Worm (Caenorhabditis elegans) whole organism, young adult: ENCODE data around the gene mtrf-1L.

ENCODE experiments used
- B0035.1 ChIP-seq: sonication (generic microtip); optimal IDR thresholded peaks from 2 replicates; lab custom pipeline; 2016; ENCODE audit warnings: missing genetic modification characterization, mild to moderate bottlenecking, missing compliant biosample characterization, missing genotype, missing genetic modification reagents
- F22D6.2 ChIP-seq: sonication (generic microtip); optimal IDR thresholded peaks from 2 replicates; lab custom pipeline; 2016; ENCODE audit warnings: mild to moderate bottlenecking, missing genetic modification characterization, missing compliant biosample characterization
- K11D2.4 ChIP-seq: fragments of 200-800 bp; sonication (Bioruptor generic); IDR thresholded peaks from 2 replicates; pipeline ENCODE4 v1.3.6; 2022; ENCODE audit warnings: missing genetic modification reagents, missing genetic modification characterization, missing compliant biosample characterization
- K12H6.12 ChIP-seq: fragments of 200-800 bp; sonication (Bioruptor generic); optimal IDR thresholded peaks from 2 replicates; lab custom pipeline; 2018; ENCODE audit warnings: mild to moderate bottlenecking, missing genetic modification characterization, missing compliant biosample characterization
- Y53G8AR.9 ChIP-seq: fragments of 200-800 bp; sonication (Bioruptor generic); conservative IDR thresholded peaks from 2 replicates; pipeline ENCODE4 v1.3.6; 2022; ENCODE audit warnings: missing genetic modification reagents, missing genetic modification characterization, missing compliant biosample characterization
- akir-1 ChIP-seq: fragments of 200-800 bp; sonication (Bioruptor generic); optimal IDR thresholded peaks from 2 replicates; lab custom pipeline; 2018; ENCODE audit warnings: mild to moderate bottlenecking, missing genetic modification characterization, moderate library complexity, missing compliant biosample characterization
- aptf-2 ChIP-seq: fragments of 200-800 bp; sonication (Bioruptor generic); conservative IDR thresholded peaks from 2 replicates; pipeline ENCODE4 v1.3.6; 2022; ENCODE audit warnings: missing genetic modification reagents, missing genetic modification characterization, missing compliant biosample characterization
- aptf-3 ChIP-seq: fragments of 200-800 bp; sonication (Bioruptor generic); IDR thresholded peaks from 2 replicates; pipeline ENCODE4 v1.3.6; 2022; ENCODE audit warnings: missing genetic modification characterization, missing compliant biosample characterization
- atf-7 ChIP-seq: sonication (generic microtip); optimal IDR thresholded peaks from 2 replicates; lab custom pipeline; 2017; ENCODE audit warnings: mild to moderate bottlenecking, missing genetic modification characterization, missing compliant biosample characterization
- athp-1 ChIP-seq: sonication (generic microtip); optimal IDR thresholded peaks from 2 replicates; lab custom pipeline; 2017; ENCODE audit warnings: mild to moderate bottlenecking, missing genetic modification characterization, missing compliant biosample characterization
- bed-2 ChIP-seq: fragments of 200-800 bp; sonication (Bioruptor generic); IDR thresholded peaks from 2 replicates; pipeline ENCODE4 v1.3.6; 2022; ENCODE audit warnings: missing genetic modification reagents, missing genetic modification characterization, missing compliant biosample characterization
- ccch-3 ChIP-seq: fragments of 200-800 bp; sonication (Bioruptor generic); optimal IDR thresholded peaks from 2 replicates; lab custom pipeline; 2018; ENCODE audit warnings: mild to moderate bottlenecking, missing genetic modification characterization, missing compliant biosample characterization
- cebp-1 ChIP-seq, 2 experiments: fragments of 200-800 bp in 1 of 2; sonication (Bioruptor generic) in 1 of 2; sonication (generic microtip) in 1 of 2; IDR thresholded peaks in 1 of 2; optimal IDR thresholded peaks in 1 of 2; 2 replicates each; pipeline versions ENCODE4 v1.3.6 to Lab custom; 2017 to 2022; ENCODE audit warnings: missing compliant biosample characterization in 2 of 2, missing genetic modification characterization in 2 of 2, mild to moderate bottlenecking in 1 of 2, missing genetic modification reagents in 1 of 2, moderate library complexity in 1 of 2
- cebp-2 ChIP-seq: fragments of 200-800 bp; sonication (Bioruptor generic); IDR thresholded peaks from 2 replicates; pipeline ENCODE4 v1.3.6; 2022; ENCODE audit warnings: missing genetic modification characterization, missing compliant biosample characterization
- ceh-100 ChIP-seq: fragments of 200-800 bp; sonication (Bioruptor generic); IDR thresholded peaks from 2 replicates; pipeline ENCODE4 v1.3.6; 2022; ENCODE audit warnings: missing genetic modification reagents, missing genetic modification characterization, missing compliant biosample characterization
- ceh-27 ChIP-seq: fragments of 200-800 bp; sonication (Bioruptor generic); optimal IDR thresholded peaks from 2 replicates; lab custom pipeline; 2018; ENCODE audit warnings: mild to moderate bottlenecking, missing genetic modification characterization, moderate library complexity, missing compliant biosample characterization
- ceh-58 ChIP-seq: fragments of 200-800 bp; sonication (Bioruptor generic); IDR thresholded peaks from 2 replicates; pipeline ENCODE4 v1.3.6; 2022; ENCODE audit warnings: missing genetic modification characterization, missing compliant biosample characterization
- efl-1 ChIP-seq: fragments of 150-350 bp; optimal IDR thresholded peaks from 2 replicates; lab custom pipeline; 2014; ENCODE audit warnings: missing biosample characterization, missing genetic modification reagents, missing genetic modification characterization
- egrh-3 ChIP-seq: fragments of 200-800 bp; sonication (Bioruptor generic); IDR thresholded peaks from 2 replicates; pipeline ENCODE4 v1.3.6; 2022; ENCODE audit warnings: missing genetic modification reagents, missing genetic modification characterization, missing compliant biosample characterization
- ets-4 ChIP-seq: fragments of 200-800 bp; sonication (Bioruptor generic); optimal IDR thresholded peaks from 2 replicates; lab custom pipeline; 2018; ENCODE audit warnings: mild to moderate bottlenecking, missing genetic modification characterization, missing compliant biosample characterization
- him-1 ChIP-seq: sonication (generic microtip); optimal IDR thresholded peaks from 2 replicates; lab custom pipeline; 2016; ENCODE audit warnings: missing genotype, missing genetic modification reagents, missing genetic modification characterization, missing compliant biosample characterization
- hlh-12 ChIP-seq: sonication (generic microtip); optimal IDR thresholded peaks from 2 replicates; lab custom pipeline; 2016; ENCODE audit warnings: missing genetic modification characterization, missing compliant biosample characterization
- hlh-26 ChIP-seq: fragments of 200-800 bp; sonication (Bioruptor generic); conservative IDR thresholded peaks from 2 replicates; pipeline ENCODE4 v1.3.6; 2022; ENCODE audit warnings: missing genetic modification reagents, missing genetic modification characterization, missing compliant biosample characterization
- hmg-1.2 ChIP-seq: fragments of 200-800 bp; sonication (Bioruptor generic); IDR thresholded peaks from 2 replicates; pipeline ENCODE4 v1.3.6; 2022; ENCODE audit warnings: missing genetic modification reagents, missing genetic modification characterization, missing compliant biosample characterization
- hsf-1 ChIP-seq: fragments of 200-800 bp; sonication (Bioruptor generic); IDR thresholded peaks from 2 replicates; pipeline ENCODE4 v1.3.6; 2022; ENCODE audit warnings: missing genetic modification reagents, missing genetic modification characterization, missing compliant biosample characterization
- let-526 ChIP-seq: fragments of 200-800 bp; sonication (Bioruptor generic); IDR thresholded peaks from 2 replicates; pipeline ENCODE4 v1.3.6; 2022; ENCODE audit warnings: missing genetic modification reagents, missing genetic modification characterization, missing compliant biosample characterization
- lin-26 ChIP-seq: fragments of 200-800 bp; sonication (Bioruptor generic); IDR thresholded peaks from 2 replicates; pipeline ENCODE4 v1.3.6; 2022; ENCODE audit warnings: missing genetic modification reagents, missing genetic modification characterization, missing compliant biosample characterization
- lin-35 ChIP-seq, 3 experiments: fragments of 150-350 bp in 2 of 3; sonication (generic microtip) in 1 of 3; optimal IDR thresholded peaks; 2 replicates each; lab custom pipeline; 2014 to 2018; ENCODE audit warnings: missing biosample characterization in 3 of 3, missing genetic modification characterization in 3 of 3, missing genetic modification reagents in 3 of 3
- lin-40 ChIP-seq: sonication (generic microtip); optimal IDR thresholded peaks from 2 replicates; lab custom pipeline; 2016; ENCODE audit warnings: missing genetic modification characterization, mild to moderate bottlenecking, missing compliant biosample characterization, missing genotype, missing genetic modification reagents
- lin-54 ChIP-seq: fragments of 200-800 bp; sonication (Bioruptor generic); optimal IDR thresholded peaks from 2 replicates; lab custom pipeline; 2018; ENCODE audit warnings: mild to moderate bottlenecking, missing genetic modification characterization, missing compliant biosample characterization
- lsy-27 ChIP-seq: sonication (generic microtip); optimal IDR thresholded peaks from 2 replicates; lab custom pipeline; 2017; ENCODE audit warnings: missing genetic modification characterization, mild to moderate bottlenecking, missing compliant biosample characterization, antibody characterized with exemption, missing genotype, borderline replicate concordance; ENCODE audit not compliant: insufficient read depth
- madf-3 ChIP-seq: fragments of 200-800 bp; sonication (Bioruptor generic); IDR thresholded peaks from 2 replicates; pipeline ENCODE4 v1.3.6; 2022; ENCODE audit warnings: missing genetic modification reagents, missing genetic modification characterization, missing compliant biosample characterization
- madf-6 ChIP-seq: fragments of 200-800 bp; sonication (Bioruptor generic); IDR thresholded peaks from 2 replicates; pipeline ENCODE4 v1.3.6; 2022; ENCODE audit warnings: missing genetic modification reagents, missing genetic modification characterization, missing compliant biosample characterization
- madf-8 ChIP-seq: fragments of 200-800 bp; sonication (Bioruptor generic); conservative IDR thresholded peaks from 2 replicates; pipeline ENCODE4 v1.3.6; 2022; ENCODE audit warnings: missing genetic modification reagents, missing genetic modification characterization, missing compliant biosample characterization
- nhr-120 ChIP-seq: fragments of 200-800 bp; sonication (Bioruptor generic); IDR thresholded peaks from 2 replicates; pipeline ENCODE4 v1.3.6; 2022; ENCODE audit warnings: missing genetic modification characterization, missing compliant biosample characterization
- nhr-179 ChIP-seq: sonication (generic microtip); optimal IDR thresholded peaks from 2 replicates; lab custom pipeline; 2016; ENCODE audit warnings: mild to moderate bottlenecking, missing genetic modification characterization, missing compliant biosample characterization
- nhr-80 ChIP-seq: sonication (generic microtip); optimal IDR thresholded peaks from 2 replicates; lab custom pipeline; 2016; ENCODE audit warnings: missing genetic modification characterization, missing compliant biosample characterization
- nhr-90 ChIP-seq: sonication (generic microtip); optimal IDR thresholded peaks from 2 replicates; lab custom pipeline; 2016; ENCODE audit warnings: missing genotype, mild to moderate bottlenecking, missing genetic modification characterization, missing compliant biosample characterization
- pha-4 ChIP-seq: fragments of 150-350 bp; sonication (generic microtip); optimal IDR thresholded peaks from 2 replicates; lab custom pipeline; 2014; ENCODE audit warnings: missing biosample characterization, missing genetic modification reagents, missing genetic modification characterization
- rcor-1 ChIP-seq: fragments of 200-800 bp; sonication (Bioruptor generic); IDR thresholded peaks from 2 replicates; pipeline ENCODE4 v1.3.6; 2022; ENCODE audit warnings: missing genetic modification reagents, missing genetic modification characterization, missing compliant biosample characterization
- repo-1 ChIP-seq: sonication (generic microtip); optimal IDR thresholded peaks from 2 replicates; lab custom pipeline; 2017; ENCODE audit warnings: mild to moderate bottlenecking, missing genetic modification characterization, missing compliant biosample characterization
- snpc-1.3 ChIP-seq: sonication (generic microtip); optimal IDR thresholded peaks from 2 replicates; lab custom pipeline; 2017; ENCODE audit warnings: missing genetic modification characterization, mild to moderate bottlenecking, missing compliant biosample characterization, antibody characterized with exemption, moderate library complexity, missing genotype, missing genetic modification reagents; ENCODE audit not compliant: insufficient read depth
- snpc-3.4 ChIP-seq: sonication (generic microtip); optimal IDR thresholded peaks from 2 replicates; lab custom pipeline; 2017; ENCODE audit warnings: missing genetic modification characterization, mild to moderate bottlenecking, missing compliant biosample characterization, antibody characterized with exemption, moderate library complexity, missing genotype, missing genetic modification reagents
- tlf-1 ChIP-seq: fragments of 200-800 bp; sonication (Bioruptor generic); optimal IDR thresholded peaks from 2 replicates; lab custom pipeline; 2018; ENCODE audit warnings: mild to moderate bottlenecking, missing genetic modification characterization, missing compliant biosample characterization
- unc-130 ChIP-seq: sonication (generic microtip); optimal IDR thresholded peaks from 2 replicates; lab custom pipeline; 2016; ENCODE audit warnings: missing genetic modification reagents, missing genetic modification characterization, missing compliant biosample characterization
- zfh-2 ChIP-seq: fragments of 200-800 bp; sonication (Bioruptor generic); conservative IDR thresholded peaks from 2 replicates; pipeline ENCODE4 v1.3.6; 2022; ENCODE audit warnings: missing genetic modification reagents, missing genetic modification characterization, missing compliant biosample characterization
- ztf-18 ChIP-seq: sonication (generic microtip); optimal IDR thresholded peaks from 2 replicates; lab custom pipeline; 2016; ENCODE audit warnings: missing genotype, mild to moderate bottlenecking, missing genetic modification characterization, missing compliant biosample characterization
- ztf-6 ChIP-seq: fragments of 200-800 bp; sonication (Bioruptor generic); IDR thresholded peaks from 2 replicates; pipeline ENCODE4 v1.3.6; 2022; ENCODE audit warnings: missing genetic modification reagents, missing genetic modification characterization, missing compliant biosample characterization

mtrf-1L gene

DNA sequence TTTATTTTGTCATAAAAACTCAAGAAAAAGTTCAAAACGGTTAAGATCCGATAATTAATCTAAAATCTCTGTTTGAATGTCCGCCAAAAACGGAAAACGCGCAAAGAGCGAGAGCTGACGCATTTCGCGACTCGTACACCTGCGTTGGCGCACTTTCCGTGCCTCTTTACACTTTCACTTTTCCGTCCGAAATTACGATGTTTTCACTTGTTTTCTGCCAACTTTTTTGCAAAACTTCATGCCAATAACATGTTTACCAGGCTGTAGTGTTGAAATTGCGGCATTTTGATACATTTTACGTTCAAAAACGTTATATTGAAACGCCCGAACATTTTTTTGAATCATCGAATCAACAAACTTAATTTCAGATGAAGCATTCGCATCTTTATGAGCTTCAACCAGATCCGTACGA is 3.2 kb upstream of the mtrf-1L start, which contains the start of gene W03F8.4:
Gene W03F8.4, plus strand, starts transcription at position 369 of the 412 bp plus-strand sequence.
- TF ChIP-seq nhr-90 (tag; lab: Kevin White, UChicago) (no peak), him-1 (tag; lab: Kevin White, UChicago) (peak; percentile 53), unc-130 (GFP tag; lab: Kevin White, UChicago) (peak; percentile 47), let-526 (no peak), aptf-2 (GFP tag; lab: Robert Waterston, UW) (no peak), lin-26 (GFP tag; lab: Robert Waterston, UW) (0 out of 2 replicates have a peak, but pooled peaks have one; percentile 35), lin-35 (GFP tag; optimal IDR thresholded peaks at IDR 0.05; lab: Kevin White, UChicago) (peak; percentile 41 to 97 (median 82)), madf-6 (GFP tag; lab: Robert Waterston, UW) (peak; percentile 88), pha-4 (tag; lab: Kevin White, UChicago) (no peak), bed-2 (GFP tag; lab: Robert Waterston, UW) (no peak), athp-1 (tag; lab: Kevin White, UChicago) (peak; percentile 41), repo-1 (peak; percentile 84), snpc-1.3 (tag; lab: Kevin White, UChicago) (peak; percentile 89), Y53G8AR.9 (GFP tag; lab: Robert Waterston, UW) (peak; percentile 94), ets-4 (GFP tag; lab: Kevin White, UChicago) (no peak), egrh-3 (GFP tag; lab: Robert Waterston, UW) (no peak), cebp-2 (no peak), ztf-18 (tag; lab: Kevin White, UChicago) (peak; percentile 98), hsf-1 (peak; percentile 75), hlh-12 (no peak), aptf-3 (GFP tag; lab: Robert Waterston, UW) (no peak), hlh-26 (GFP tag; lab: Robert Waterston, UW) (no peak), nhr-80 (tag; lab: Kevin White, UChicago) (peak; percentile 65), madf-8 (peak; percentile 45), atf-7 (tag; lab: Kevin White, UChicago) (peak; percentile 42), ztf-6 (GFP tag; lab: Robert Waterston, UW) (no peak), K12H6.12 (tag; lab: Kevin White, UChicago) (peak; percentile 44), ceh-58 (GFP tag; lab: Robert Waterston, UW) (no peak), zfh-2 (GFP tag; lab: Robert Waterston, UW) (peak; percentile 56; the same call in 1 of the 2 replicates), ccch-3 (GFP tag; lab: Kevin White, UChicago) (no peak), lsy-27 (tag; lab: Kevin White, UChicago) (no peak), ceh-100 (GFP tag; lab: Robert Waterston, UW) (peak; percentile 83), ceh-27 (GFP tag; lab: Kevin White, UChicago) (peak; percentile 85), hmg-1.2 (GFP tag; lab: Robert Waterston, UW) (peak; percentile 68), lin-54 (peak; percentile 99), akir-1 (GFP tag; lab: Kevin White, UChicago) (peak; percentile 11), lin-40 (tag; lab: Kevin White, UChicago) (peak; percentile 94), nhr-120 (no peak), F22D6.2 (tag; lab: Kevin White, UChicago) (peak; percentile 54), tlf-1 (GFP tag; lab: Kevin White, UChicago) (peak; percentile 91), B0035.1 (tag; lab: Kevin White, UChicago) (no peak), nhr-179 (tag; lab: Kevin White, UChicago) (no peak), efl-1 (peak; percentile 91), cebp-1 (GFP tag; IDR thresholded peaks at IDR 0.05; lab: Robert Waterston, UW) (peak; percentile 47; the same call in 1 of the 2 replicates), cebp-1 (tag; optimal IDR thresholded peaks at IDR 0.05; lab: Kevin White, UChicago) (peak; percentile 84), rcor-1 (GFP tag; lab: Robert Waterston, UW) (peak; percentile 90), madf-3 (GFP tag; lab: Robert Waterston, UW) (peak; percentile 93), K11D2.4 (peak; percentile 91), snpc-3.4 (tag; lab: Kevin White, UChicago) (peak; percentile 66)
